Worm (Caenorhabditis elegans): Measurements from ENCODE around the gene F28H6.6.

DNA sequence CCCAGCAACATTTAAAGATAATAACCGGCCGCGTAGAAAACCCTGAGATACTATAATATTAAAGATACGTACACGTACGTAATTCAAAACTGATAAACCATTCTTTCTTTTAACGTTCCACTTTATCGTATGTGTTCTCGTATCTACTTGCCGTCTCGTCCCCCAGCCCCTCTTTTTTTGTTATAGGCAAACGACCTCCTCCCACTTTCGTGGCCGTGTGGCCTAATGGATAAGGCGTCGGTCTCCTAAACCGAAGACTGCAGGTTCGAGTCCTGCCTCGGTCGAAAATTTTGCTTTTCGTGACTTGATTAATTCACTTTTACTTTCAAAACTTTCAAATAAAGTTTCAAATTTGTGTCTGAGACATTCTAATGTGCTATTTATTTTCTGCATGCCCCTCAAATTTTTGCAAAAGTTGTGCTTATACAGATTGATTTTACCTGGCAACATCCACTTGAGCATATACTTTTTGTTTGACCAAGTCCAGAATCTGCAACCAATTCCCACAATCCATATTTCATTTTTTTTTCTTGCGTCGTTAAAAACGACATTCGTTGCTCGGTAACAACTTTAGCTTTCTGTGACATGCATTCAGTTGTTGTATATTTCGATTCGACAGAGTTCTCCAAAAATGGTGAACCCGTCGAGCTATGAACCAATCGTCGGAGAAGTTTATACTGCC is 10.1 kb downstream of the F28H6.6 start, which contains the start of gene F28H6.7:
- TF ChIP-seq nhr-237 (tag; optimal IDR thresholded peaks at IDR 0.05) (no peak), lin-32 (GFP tag; optimal IDR thresholded peaks at IDR 0.05) (peak; percentile 90), elt-3 (tag; optimal IDR thresholded peaks at IDR 0.05) (no peak), snpc-4 (tag; optimal IDR thresholded peaks at IDR 0.05) (no peak), elt-1 (tag; optimal IDR thresholded peaks at IDR 0.05; ENCODE audit: borderline replicate concordance, insufficient read depth) (no peak), nhr-12 (tag; optimal IDR thresholded peaks at IDR 0.05) (no peak), lin-13 (tag; optimal IDR thresholded peaks at IDR 0.05) (peak; percentile 39), pha-4 (tag; optimal IDR thresholded peaks at IDR 0.05) (no peak)

All from whole organism, mixed stage, embryonic.